Worm (Caenorhabditis elegans) whole organism, L4 larva: ENCODE measurements around the gene F09C12.2.
A peak's percentile ranks its signal among the peaks of the same experiment; 100 is the strongest.

ENCODE experiments used
- D1046.2 ChIP-seq: fragments of 200-800 bp; sonication (Bioruptor generic); IDR thresholded peaks from 2 replicates; pipeline ENCODE4 v1.3.6; 2022; ENCODE audit warnings: missing genetic modification characterization, missing compliant biosample characterization
- F10B5.3 ChIP-seq: sonication (generic microtip); optimal IDR thresholded peaks from 2 replicates; lab custom pipeline; 2016; ENCODE audit warnings: mild to moderate bottlenecking, missing genetic modification characterization, missing compliant biosample characterization
- F37D6.2 ChIP-seq: sonication (generic microtip); optimal IDR thresholded peaks from 2 replicates; lab custom pipeline; 2016; ENCODE audit warnings: mild to moderate bottlenecking, missing genetic modification characterization, missing compliant biosample characterization
- F44E2.7 ChIP-seq: fragments of 200-800 bp; sonication (Bioruptor generic); IDR thresholded peaks from 2 replicates; pipeline ENCODE4 v2.1.2; 2022; ENCODE audit warnings: missing genetic modification characterization, missing compliant biosample characterization
- T20F7.1 ChIP-seq: fragments of 200-800 bp; sonication (Bioruptor generic); optimal IDR thresholded peaks from 2 replicates; lab custom pipeline; 2018; ENCODE audit warnings: mild to moderate bottlenecking, missing genetic modification characterization, missing compliant biosample characterization
- Y5F2A.4 ChIP-seq: fragments of 200-800 bp; sonication (Bioruptor generic); optimal IDR thresholded peaks from 2 replicates; lab custom pipeline; 2018; ENCODE audit warnings: mild to moderate bottlenecking, missing genetic modification characterization, missing compliant biosample characterization
- ZK337.2 ChIP-seq: fragments of 200-800 bp; sonication (Bioruptor generic); IDR thresholded peaks from 2 replicates; pipeline ENCODE4 v1.3.6; 2022; ENCODE audit warnings: missing genetic modification reagents, missing genetic modification characterization, missing compliant biosample characterization
- arid-1 ChIP-seq: fragments of 200-800 bp; sonication (Bioruptor generic); conservative IDR thresholded peaks from 2 replicates; pipeline ENCODE4 v1.3.6; 2022; ENCODE audit warnings: missing genetic modification reagents, missing genetic modification characterization, missing compliant biosample characterization
- ceh-82 ChIP-seq: sonication (generic microtip); optimal IDR thresholded peaks from 2 replicates; lab custom pipeline; 2017; ENCODE audit warnings: missing biosample characterization, missing genetic modification characterization
- ctbp-1 ChIP-seq: fragments of 200-800 bp; sonication (Bioruptor generic); IDR thresholded peaks from 2 replicates; pipeline ENCODE4 v1.3.6; 2022; ENCODE audit warnings: missing genetic modification reagents, missing genetic modification characterization, missing compliant biosample characterization
- daf-16 ChIP-seq, 3 experiments: sonication (generic microtip); optimal IDR thresholded peaks; 2 replicates each; lab custom pipeline; 2016 to 2017; ENCODE audit warnings: missing genetic modification characterization in 3 of 3, missing genetic modification reagents in 3 of 3, mild to moderate bottlenecking in 2 of 3, missing compliant biosample characterization in 2 of 3, missing biosample characterization in 1 of 3, moderate library complexity in 1 of 3
- daf-8 ChIP-seq: fragments of 200-800 bp; sonication (Bioruptor generic); IDR thresholded peaks from 2 replicates; pipeline ENCODE4 v1.3.6; 2022; ENCODE audit warnings: missing genetic modification characterization, missing compliant biosample characterization
- dmd-6 ChIP-seq: fragments of 200-800 bp; sonication (Bioruptor generic); IDR thresholded peaks from 2 replicates; pipeline ENCODE4 v1.3.6; 2022; ENCODE audit warnings: missing genetic modification reagents, missing genetic modification characterization, missing compliant biosample characterization
- dmd-8 ChIP-seq: fragments of 200-800 bp; sonication (Bioruptor generic); IDR thresholded peaks from 2 replicates; pipeline ENCODE4 v1.3.6; 2022; ENCODE audit warnings: missing genetic modification characterization, missing compliant biosample characterization
- duxl-1 ChIP-seq: sonication (generic microtip); optimal IDR thresholded peaks from 2 replicates; lab custom pipeline; 2016; ENCODE audit warnings: mild to moderate bottlenecking, missing genetic modification characterization, moderate library complexity, missing compliant biosample characterization; ENCODE audit not compliant: poor library complexity
- egl-43 ChIP-seq: fragments of 200-800 bp; sonication (Bioruptor generic); IDR thresholded peaks from 2 replicates; pipeline ENCODE4 v1.3.6; 2022; ENCODE audit warnings: missing genetic modification reagents, missing genetic modification characterization, missing compliant biosample characterization
- gei-8 ChIP-seq: fragments of 200-800 bp; sonication (Bioruptor generic); optimal IDR thresholded peaks from 2 replicates; lab custom pipeline; 2018; ENCODE audit warnings: mild to moderate bottlenecking, missing genetic modification characterization, missing compliant biosample characterization
- hif-1 ChIP-seq, 2 experiments: sonication (generic microtip); optimal IDR thresholded peaks; 2 replicates each; lab custom pipeline; 2016 to 2017; ENCODE audit warnings: missing compliant biosample characterization in 2 of 2, missing genetic modification characterization in 2 of 2, missing genetic modification reagents in 2 of 2, missing genotype in 2 of 2, mild to moderate bottlenecking in 1 of 2
- hlh-11 ChIP-seq: fragments of 200-800 bp; sonication (Bioruptor generic); optimal IDR thresholded peaks from 2 replicates; lab custom pipeline; 2018; ENCODE audit warnings: mild to moderate bottlenecking, missing genetic modification characterization, missing compliant biosample characterization
- lim-7 ChIP-seq: fragments of 200-800 bp; sonication (Bioruptor generic); IDR thresholded peaks from 2 replicates; pipeline ENCODE4 v1.3.6; 2022; ENCODE audit warnings: missing genetic modification characterization, missing compliant biosample characterization
- lin-1 ChIP-seq: fragments of 200-800 bp; sonication (Bioruptor generic); IDR thresholded peaks from 2 replicates; pipeline ENCODE4 v1.3.6; 2022; ENCODE audit warnings: missing genetic modification reagents, missing genetic modification characterization, missing compliant biosample characterization
- lin-13 ChIP-seq: fragments of 150-350 bp; optimal IDR thresholded peaks from 2 replicates; lab custom pipeline; 2014; ENCODE audit warnings: missing biosample characterization, missing genetic modification reagents, missing genetic modification characterization
- lin-15B ChIP-seq: fragments of 150-350 bp; sonication (generic microtip); optimal IDR thresholded peaks from 3 replicates; lab custom pipeline; 2014; ENCODE audit warnings: missing biosample characterization, missing genetic modification characterization
- lin-29 ChIP-seq: fragments of 200-800 bp; sonication (Bioruptor generic); IDR thresholded peaks from 2 replicates; pipeline ENCODE4 v1.3.6; 2022; ENCODE audit warnings: missing genetic modification reagents, missing genetic modification characterization, missing compliant biosample characterization
- lin-38 ChIP-seq: fragments of 200-800 bp; sonication (Bioruptor generic); IDR thresholded peaks from 2 replicates; pipeline ENCODE4 v1.3.6; 2022; ENCODE audit warnings: missing genetic modification reagents, missing genetic modification characterization, missing compliant biosample characterization
- lin-39 ChIP-seq: fragments of 150-350 bp; optimal IDR thresholded peaks from 2 replicates; lab custom pipeline; 2014; ENCODE audit warnings: missing biosample characterization, missing genetic modification reagents, missing genetic modification characterization
- lsy-2 ChIP-seq, 2 experiments: fragments of 150-350 bp in 1 of 2; sonication (generic microtip) in 1 of 2; optimal IDR thresholded peaks; 2 replicates each; lab custom pipeline; 2014 to 2017; ENCODE audit warnings: missing biosample characterization in 2 of 2, missing genetic modification characterization in 2 of 2
- madf-5 ChIP-seq, 2 experiments: fragments of 200-800 bp; sonication (Bioruptor generic); IDR thresholded peaks; 2 replicates each; pipeline ENCODE4 v1.3.6; 2022; ENCODE audit warnings: missing compliant biosample characterization in 2 of 2, missing genetic modification characterization in 2 of 2
- madf-9 ChIP-seq: fragments of 200-800 bp; sonication (Bioruptor generic); conservative IDR thresholded peaks from 2 replicates; pipeline ENCODE4 v1.3.6; 2022; ENCODE audit warnings: missing genetic modification reagents, missing genetic modification characterization, missing compliant biosample characterization
- mep-1 ChIP-seq: fragments of 150-350 bp; sonication (generic microtip); optimal IDR thresholded peaks from 3 replicates; lab custom pipeline; 2014; ENCODE audit warnings: missing biosample characterization, missing genetic modification characterization
- mes-2 ChIP-seq: sonication (generic microtip); optimal IDR thresholded peaks from 2 replicates; lab custom pipeline; 2016; ENCODE audit warnings: missing genotype, mild to moderate bottlenecking, missing genetic modification characterization, missing compliant biosample characterization; ENCODE audit not compliant: poor library complexity, severe bottlenecking
- mxl-3 ChIP-seq: fragments of 200-800 bp; sonication (Bioruptor generic); optimal IDR thresholded peaks from 2 replicates; lab custom pipeline; 2018; ENCODE audit warnings: mild to moderate bottlenecking, missing genetic modification characterization, missing compliant biosample characterization
- nhr-10 ChIP-seq: fragments of 150-350 bp; optimal IDR thresholded peaks from 2 replicates; lab custom pipeline; 2014; ENCODE audit warnings: missing biosample characterization, missing genetic modification characterization
- nhr-102 ChIP-seq: sonication (generic microtip); optimal IDR thresholded peaks from 2 replicates; lab custom pipeline; 2016; ENCODE audit warnings: mild to moderate bottlenecking, missing genetic modification characterization, moderate library complexity, missing compliant biosample characterization
- nhr-11 ChIP-seq: fragments of 150-350 bp; optimal IDR thresholded peaks from 2 replicates; lab custom pipeline; 2014; ENCODE audit warnings: missing biosample characterization, missing genetic modification characterization
- nhr-25 ChIP-seq: sonication (generic microtip); optimal IDR thresholded peaks from 2 replicates; lab custom pipeline; 2017; ENCODE audit warnings: missing genetic modification characterization, mild to moderate bottlenecking, missing compliant biosample characterization, antibody characterized with exemption, moderate library complexity, borderline replicate concordance; ENCODE audit not compliant: insufficient read depth
- nhr-28 ChIP-seq: fragments of 150-350 bp; optimal IDR thresholded peaks from 2 replicates; lab custom pipeline; 2014; ENCODE audit warnings: missing biosample characterization, missing genetic modification characterization
- nhr-48 ChIP-seq: sonication (generic microtip); optimal IDR thresholded peaks from 2 replicates; lab custom pipeline; 2016; ENCODE audit warnings: mild to moderate bottlenecking, missing genetic modification characterization, missing compliant biosample characterization
- nhr-6 ChIP-seq: fragments of 150-350 bp; optimal IDR thresholded peaks from 2 replicates; lab custom pipeline; 2014; ENCODE audit warnings: missing biosample characterization, missing genetic modification characterization
- php-3 ChIP-seq: fragments of 200-800 bp; sonication (Bioruptor generic); IDR thresholded peaks from 2 replicates; pipeline ENCODE4 v1.3.6; 2022; ENCODE audit warnings: missing genetic modification reagents, missing genetic modification characterization, missing compliant biosample characterization
- pqm-1 ChIP-seq: sonication (generic microtip); optimal IDR thresholded peaks from 2 replicates; lab custom pipeline; 2017; ENCODE audit warnings: missing biosample characterization, missing genetic modification characterization
- rbr-2 ChIP-seq: sonication (generic microtip); optimal IDR thresholded peaks from 2 replicates; lab custom pipeline; 2016; ENCODE audit warnings: missing genotype, missing genetic modification characterization, missing compliant biosample characterization
- skn-1 ChIP-seq: fragments of 150-350 bp; optimal IDR thresholded peaks from 2 replicates; lab custom pipeline; 2014; ENCODE audit warnings: missing biosample characterization, missing genetic modification characterization
- tag-97 ChIP-seq: fragments of 200-800 bp; sonication (Bioruptor generic); IDR thresholded peaks from 2 replicates; pipeline ENCODE4 v1.3.6; 2022; ENCODE audit warnings: missing genetic modification characterization, missing compliant biosample characterization
- tra-1 ChIP-seq: fragments of 200-800 bp; sonication (Bioruptor generic); IDR thresholded peaks from 2 replicates; pipeline ENCODE4 v1.3.6; 2022; ENCODE audit warnings: missing genetic modification reagents, missing genetic modification characterization, missing compliant biosample characterization
- zfp-3 ChIP-seq: fragments of 200-800 bp; sonication (Bioruptor generic); conservative IDR thresholded peaks from 2 replicates; pipeline ENCODE4 v1.3.6; 2022; ENCODE audit warnings: missing genetic modification reagents, missing genetic modification characterization, missing compliant biosample characterization
- ztf-11 ChIP-seq: fragments of 150-350 bp; optimal IDR thresholded peaks from 2 replicates; lab custom pipeline; 2014; ENCODE audit warnings: missing biosample characterization, missing genetic modification characterization
- ztf-7 ChIP-seq: fragments of 150-350 bp; optimal IDR thresholded peaks from 2 replicates; lab custom pipeline; 2014; ENCODE audit warnings: missing biosample characterization, missing genetic modification characterization

Gene F09C12.2

DNA sequence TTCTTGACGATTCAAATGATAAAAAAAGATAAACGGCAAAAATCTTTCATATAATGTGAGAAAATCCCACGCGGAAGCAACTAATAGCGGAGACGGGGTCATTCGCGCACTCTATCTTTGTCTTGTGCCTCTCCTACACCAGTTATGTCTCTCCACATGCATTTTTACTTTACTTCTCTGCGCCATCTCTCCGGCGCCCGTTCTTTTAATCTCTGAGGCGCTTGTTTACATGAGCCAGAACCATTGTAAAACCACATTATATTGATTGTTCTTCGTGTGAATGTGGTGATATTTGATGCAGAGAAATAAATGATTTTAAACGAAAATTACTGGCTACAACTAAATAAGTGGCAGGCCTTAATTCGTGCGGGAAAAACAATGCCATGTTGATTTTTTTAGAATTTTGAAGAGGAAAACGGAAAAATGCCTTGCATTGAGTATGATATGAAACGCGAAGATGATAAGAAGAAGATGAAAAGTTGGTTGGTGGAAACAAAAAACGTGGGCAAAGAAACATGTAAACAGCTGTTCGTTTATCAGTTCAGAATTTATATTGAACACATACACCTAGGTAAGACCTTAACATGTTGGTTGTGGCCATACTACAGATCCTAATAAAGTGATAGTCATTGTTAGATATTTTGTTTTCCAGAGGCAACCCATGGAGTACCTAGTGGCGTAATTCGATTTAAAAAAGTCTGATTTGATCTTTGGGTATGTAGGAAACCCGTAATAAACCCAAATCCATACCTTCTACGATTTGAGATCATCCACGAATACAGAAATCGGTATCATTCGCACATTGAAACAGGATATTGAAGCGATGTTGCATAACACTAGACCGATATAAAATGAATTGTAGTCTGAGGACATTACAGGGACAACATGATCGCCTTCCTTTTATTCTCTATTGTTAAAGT lies 17.2 kb upstream of the F09C12.2 start, which contains the start of gene C04G6.2 (continued):
- TF ChIP-seq lin-1 (GFP tag; lab: Robert Waterston, UW), result 0 out of 2 replicates have a peak, but pooled peaks have one; percentile 10
- peak in 1 of 2 experiments; percentile 3 for TF ChIP-seq daf-16 (GFP tag; optimal IDR thresholded peaks at IDR 0.05; lab: Kevin White, UChicago)
- TF ChIP-seq daf-16 (tag; optimal IDR thresholded peaks at IDR 0.05; lab: Kevin White, UChicago), result peak; percentile 81
- TF ChIP-seq ctbp-1, result 0 out of 2 replicates have a peak, but pooled peaks have one; percentile 12
- no peak for TF ChIP-seq lin-15B (tag; lab: Kevin White, UChicago)
- no peak for TF ChIP-seq madf-9
- TF ChIP-seq tag-97, result no peak
- TF ChIP-seq F44E2.7 (GFP tag; lab: Robert Waterston, UW), result no peak
- no peak for TF ChIP-seq lin-13
- TF ChIP-seq egl-43 (GFP tag; lab: Robert Waterston, UW), result no peak
- no peak for TF ChIP-seq ztf-11 (tag; lab: Kevin White, UChicago)
- TF ChIP-seq ceh-82 (tag; lab: Kevin White, UChicago), result no peak
- TF ChIP-seq nhr-25, result no peak
- no peak for TF ChIP-seq daf-8 (GFP tag; lab: Robert Waterston, UW)
- TF ChIP-seq F37D6.2 (tag; lab: Kevin White, UChicago), result no peak
- TF ChIP-seq mep-1 (tag; lab: Kevin White, UChicago), result peak; percentile 47
- peak; percentile 30 for TF ChIP-seq nhr-28 (tag; lab: Kevin White, UChicago)
- no peak for TF ChIP-seq ZK337.2 (GFP tag; lab: Robert Waterston, UW)
- TF ChIP-seq duxl-1, result no peak
- no peak for TF ChIP-seq php-3 (GFP tag; lab: Robert Waterston, UW)
- no peak for TF ChIP-seq lin-29 (GFP tag; lab: Robert Waterston, UW)
- TF ChIP-seq Y5F2A.4, result no peak
- no peak for TF ChIP-seq madf-5 (GFP tag; IDR thresholded peaks at IDR 0.05; lab: Robert Waterston, UW)
- no peak for TF ChIP-seq ztf-7 (tag; lab: Kevin White, UChicago)
- TF ChIP-seq mes-2 (tag; lab: Kevin White, UChicago), result peak; percentile 71
- TF ChIP-seq lim-7, result no peak
- TF ChIP-seq nhr-11, result peak; percentile 71
- no peak for TF ChIP-seq skn-1
- no peak for TF ChIP-seq gei-8 (GFP tag; lab: Kevin White, UChicago)
- no peak for TF ChIP-seq D1046.2 (GFP tag; lab: Robert Waterston, UW)
- TF ChIP-seq tra-1 (GFP tag; lab: Robert Waterston, UW), result 0 out of 2 replicates have a peak, but pooled peaks have one; percentile 5
- TF ChIP-seq hlh-11 (tag; lab: Kevin White, UChicago), result peak; percentile 75
- no peak for TF ChIP-seq arid-1 (GFP tag; lab: Robert Waterston, UW)
- TF ChIP-seq nhr-10, result no peak
- TF ChIP-seq rbr-2, result peak; percentile 40
- no peak for TF ChIP-seq nhr-102 (tag; lab: Kevin White, UChicago)
- no peak for TF ChIP-seq zfp-3 (GFP tag; lab: Robert Waterston, UW)
- TF ChIP-seq lsy-2 (tag; optimal IDR thresholded peaks at IDR 0.05; lab: Kevin White, UChicago), result peak in 1 of 2 experiments; percentile 17
- TF ChIP-seq hif-1 (tag; optimal IDR thresholded peaks at IDR 0.05; lab: Kevin White, UChicago), result no peak
- no peak for TF ChIP-seq T20F7.1 (GFP tag; lab: Kevin White, UChicago)
- TF ChIP-seq nhr-48 (tag; lab: Kevin White, UChicago), result peak; percentile 16
- TF ChIP-seq lin-39 (tag; lab: Kevin White, UChicago), result no peak
- peak; percentile 49 for TF ChIP-seq nhr-6 (tag; lab: Kevin White, UChicago)
- peak; percentile 64 for TF ChIP-seq pqm-1 (tag; lab: Kevin White, UChicago)
- TF ChIP-seq dmd-6, result peak; percentile 30; the same call in 1 of the 2 replicates
- no peak for TF ChIP-seq lin-38 (GFP tag; lab: Robert Waterston, UW)
- TF ChIP-seq dmd-8 (GFP tag; lab: Robert Waterston, UW), result no peak
- TF ChIP-seq mxl-3, result peak; percentile 36
- TF ChIP-seq F10B5.3 (tag; lab: Kevin White, UChicago), result no peak
